Worm (Caenorhabditis elegans): Measurements from ENCODE around the gene sqt-3.

DNA sequence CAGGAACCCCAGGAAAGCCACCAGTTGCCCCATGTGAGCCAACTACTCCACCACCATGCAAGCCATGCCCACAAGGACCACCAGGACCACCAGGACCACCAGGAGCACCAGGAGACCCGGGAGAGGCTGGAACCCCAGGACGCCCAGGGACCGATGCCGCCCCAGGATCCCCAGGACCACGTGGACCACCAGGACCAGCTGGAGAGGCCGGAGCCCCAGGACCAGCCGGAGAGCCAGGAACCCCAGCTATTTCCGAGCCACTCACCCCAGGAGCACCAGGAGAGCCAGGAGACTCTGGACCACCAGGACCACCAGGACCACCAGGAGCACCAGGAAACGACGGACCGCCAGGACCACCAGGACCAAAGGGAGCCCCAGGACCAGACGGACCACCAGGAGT lies 960 bp downstream of the sqt-3 start:
- TF ChIP-seq nhr-84 (tag; optimal IDR thresholded peaks at IDR 0.05) (no peak), unc-30 (tag; optimal IDR thresholded peaks at IDR 0.05) (no peak), fkh-10 (GFP tag; optimal IDR thresholded peaks at IDR 0.05) (no peak), lir-3 (tag; optimal IDR thresholded peaks at IDR 0.05; ENCODE audit: poor library complexity) (no peak), aha-1 (tag; optimal IDR thresholded peaks at IDR 0.05) (no peak)

All from whole organism, L1 larva.